Fruit fly (Drosophila melanogaster): ENCODE data around the gene Set8.

- no peak for TF ChIP-seq CG8478 (optimal IDR thresholded peaks at IDR 0.05)
- no peak for TF ChIP-seq CTCF (optimal IDR thresholded peaks at IDR 0.05)
Observed at dm6 chr3R:14310062-14310461, 5.8 kb upstream of the Set8 start, which contains the start of gene CG31321.
